Fruit fly (Drosophila melanogaster): ENCODE measurements around the gene hoe1.

The hoe1 gene

DNA sequence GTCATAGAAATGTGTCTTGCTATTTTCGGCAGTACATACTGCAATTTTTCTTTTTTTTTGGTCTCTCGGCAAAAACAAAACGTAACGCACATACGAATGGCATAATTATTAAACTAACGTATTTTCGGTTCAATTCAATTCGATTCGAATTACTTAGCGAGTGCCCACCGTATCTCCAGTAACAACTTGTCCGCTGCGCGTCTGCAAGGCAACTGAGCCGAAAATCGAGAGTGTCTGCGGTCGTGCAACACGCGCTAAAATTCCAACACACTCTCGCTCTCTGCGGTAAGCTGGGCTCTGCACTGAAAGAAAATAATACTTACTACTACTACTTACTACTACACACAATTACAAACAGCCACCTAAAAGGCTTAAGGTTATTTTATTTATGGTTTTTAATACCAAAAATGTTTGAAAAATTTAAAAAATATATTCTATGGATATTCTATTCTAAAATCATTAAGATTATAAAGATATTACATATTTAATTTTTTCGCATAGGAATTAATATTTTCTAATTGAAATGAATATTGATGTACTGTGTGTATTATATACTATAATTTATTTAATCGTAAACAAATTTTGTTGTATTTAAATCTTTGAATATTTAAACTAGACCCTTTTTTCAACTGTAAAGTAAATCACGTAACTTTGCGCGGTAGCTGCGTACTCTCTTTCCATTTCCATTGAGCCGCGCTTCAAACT lies 25.5 kb downstream of the hoe1 start, which contains the start of gene snsl:
snsl (minus strand) TSS at position 217 of the 705 bp plus-strand sequence.
- TF ChIP-seq CG4820 (GFP tag; optimal IDR thresholded peaks at IDR 0.05) (peak; percentile 27), CG11723 (GFP tag; optimal IDR thresholded peaks at IDR 0.05) (peak; percentile 35), CG6683 (GFP tag; optimal IDR thresholded peaks at IDR 0.05) (peak; percentile 19), al (GFP tag; IDR thresholded peaks at IDR 0.05) (no peak), E2f1 (GFP tag; IDR thresholded peaks at IDR 0.05) (peak; percentile 53; the same call in 1 of the 2 replicates), CG10654 (GFP tag; optimal IDR thresholded peaks at IDR 0.05) (peak; percentile 1), Hr51 (GFP tag; optimal IDR thresholded peaks at IDR 0.05) (peak in 1 of 2 experiments; percentile 92), CG3281 (GFP tag; optimal IDR thresholded peaks at IDR 0.05) (peak; percentile 41), CG7556 (GFP tag; optimal IDR thresholded peaks at IDR 0.05) (peak; percentile 84), ind (GFP tag; optimal IDR thresholded peaks at IDR 0.05) (peak; percentile 0), fd96Cb (tag; optimal IDR thresholded peaks at IDR 0.05) (peak; percentile 54), CG2120 (GFP tag; optimal IDR thresholded peaks at IDR 0.05) (peak; percentile 7), CG10267 (tag; optimal IDR thresholded peaks at IDR 0.05) (peak; percentile 72), CG4424 (GFP tag; optimal IDR thresholded peaks at IDR 0.05) (peak; percentile 63), Asciz (GFP tag; optimal IDR thresholded peaks at IDR 0.05) (peak; percentile 1), CG15601 (tag; optimal IDR thresholded peaks at IDR 0.05) (peak; percentile 60), Nf-YC (tag; optimal IDR thresholded peaks at IDR 0.05) (peak; percentile 81), CoRest (tag; optimal IDR thresholded peaks at IDR 0.05) (peak; percentile 86), CG34224 (GFP tag; IDR thresholded peaks at IDR 0.05; ENCODE audit: partially characterized antibody) (no peak), Ptx1 (GFP tag; IDR thresholded peaks at IDR 0.05) (peak; percentile 63), CG6272 (GFP tag; IDR thresholded peaks at IDR 0.05) (no peak), otp (GFP tag; IDR thresholded peaks at IDR 0.05) (0 out of 3 replicates have a peak, but pooled peaks have one; percentile 39), Blimp-1 (GFP tag; optimal IDR thresholded peaks at IDR 0.05) (peak; percentile 64), tgo (GFP tag; IDR thresholded peaks at IDR 0.05) (no peak), btn (GFP tag; optimal IDR thresholded peaks at IDR 0.05) (no peak), tin (GFP tag; optimal IDR thresholded peaks at IDR 0.05) (peak; percentile 40), ssp (GFP tag; IDR thresholded peaks at IDR 0.05) (0 out of 2 replicates have a peak, but pooled peaks have one; percentile 12), vvl (GFP tag; IDR thresholded peaks at IDR 0.05) (peak; percentile 38; the same call in 1 of the 2 replicates), CG17829 (tag; optimal IDR thresholded peaks at IDR 0.05) (peak; percentile 75), CG12299 (tag; optimal IDR thresholded peaks at IDR 0.05) (no peak), CG34422 (GFP tag; IDR thresholded peaks at IDR 0.05) (peak; percentile 31; the same call in 1 of the 3 replicates), phol (tag; optimal IDR thresholded peaks at IDR 0.05) (peak; percentile 78), Sox100B (GFP tag; optimal IDR thresholded peaks at IDR 0.05) (peak; percentile 87), CG10209 (GFP tag; optimal IDR thresholded peaks at IDR 0.05) (peak; percentile 43), dpn (GFP tag; optimal IDR thresholded peaks at IDR 0.05) (peak in 1 of 2 experiments; percentile 52), pan (optimal IDR thresholded peaks at IDR 0.05) (no peak), pan (GFP tag; optimal IDR thresholded peaks at IDR 0.05 in 1 of 2, IDR thresholded peaks at IDR 0.05 in 1 of 2) (peak in 1 of 2 experiments; percentile 47), row (GFP tag; IDR thresholded peaks at IDR 0.05) (peak; percentile 67), knrl (GFP tag; IDR thresholded peaks at IDR 0.05; ENCODE audit: partially characterized antibody) (no peak), sug (tag; optimal IDR thresholded peaks at IDR 0.05) (peak; percentile 57), CG7839 (tag; optimal IDR thresholded peaks at IDR 0.05) (peak; percentile 83), CG32532 (GFP tag; IDR thresholded peaks at IDR 0.05) (peak; percentile 37; the same call in 1 of the 2 replicates), bigmax (GFP tag; optimal IDR thresholded peaks at IDR 0.05) (no peak), Chrac-16 (GFP tag; optimal IDR thresholded peaks at IDR 0.05) (no peak), wor (GFP tag; IDR thresholded peaks at IDR 0.05) (no peak), CG12104 (GFP tag; optimal IDR thresholded peaks at IDR 0.05) (peak; percentile 58), bsh (GFP tag; optimal IDR thresholded peaks at IDR 0.05) (peak in 1 of 2 experiments; percentile 25), dmrt11E (tag; optimal IDR thresholded peaks at IDR 0.05) (peak; percentile 5)

All from whole organism, embryonic.